Worm (Caenorhabditis elegans) whole organism, young adult: ENCODE measurements around the gene C53C7.3.

Experiments
- F10E7.11 ChIP-seq: sonication (generic microtip); optimal IDR thresholded peaks from 2 replicates; lab custom pipeline; 2017; ENCODE audit warnings: mild to moderate bottlenecking, missing genetic modification characterization, moderate library complexity, missing compliant biosample characterization
- F55B11.4 ChIP-seq: sonication (generic microtip); optimal IDR thresholded peaks from 2 replicates; lab custom pipeline; 2016; ENCODE audit warnings: missing compliant biosample characterization, missing genetic modification characterization, borderline replicate concordance; ENCODE audit not compliant: insufficient read depth
- K12H6.12 ChIP-seq: fragments of 200-800 bp; sonication (Bioruptor generic); optimal IDR thresholded peaks from 2 replicates; lab custom pipeline; 2018; ENCODE audit warnings: mild to moderate bottlenecking, missing genetic modification characterization, missing compliant biosample characterization
- Y53F4B.3 ChIP-seq: fragments of 200-800 bp; sonication (Bioruptor generic); IDR thresholded peaks from 2 replicates; pipeline ENCODE4 v1.3.6; 2022; ENCODE audit warnings: missing genetic modification reagents, missing genetic modification characterization, missing compliant biosample characterization
- Y53G8AR.9 ChIP-seq: fragments of 200-800 bp; sonication (Bioruptor generic); conservative IDR thresholded peaks from 2 replicates; pipeline ENCODE4 v1.3.6; 2022; ENCODE audit warnings: missing genetic modification reagents, missing genetic modification characterization, missing compliant biosample characterization
- Y79H2A.3 ChIP-seq: fragments of 200-800 bp; sonication (Bioruptor generic); conservative IDR thresholded peaks from 2 replicates; pipeline ENCODE4 v1.3.6; 2022; ENCODE audit warnings: missing genetic modification reagents, missing genetic modification characterization, missing compliant biosample characterization
- aptf-3 ChIP-seq: fragments of 200-800 bp; sonication (Bioruptor generic); IDR thresholded peaks from 2 replicates; pipeline ENCODE4 v1.3.6; 2022; ENCODE audit warnings: missing genetic modification characterization, missing compliant biosample characterization
- attf-6 ChIP-seq: fragments of 200-800 bp; sonication (Bioruptor generic); IDR thresholded peaks from 2 replicates; pipeline ENCODE4 v1.3.6; 2022; ENCODE audit warnings: missing genetic modification reagents, missing genetic modification characterization, missing compliant biosample characterization
- ceh-58 ChIP-seq: fragments of 200-800 bp; sonication (Bioruptor generic); IDR thresholded peaks from 2 replicates; pipeline ENCODE4 v1.3.6; 2022; ENCODE audit warnings: missing genetic modification characterization, missing compliant biosample characterization
- ceh-79 ChIP-seq: sonication (generic microtip); optimal IDR thresholded peaks from 2 replicates; lab custom pipeline; 2017; ENCODE audit warnings: mild to moderate bottlenecking, missing genetic modification characterization, missing compliant biosample characterization
- chd-7 ChIP-seq: sonication (generic microtip); optimal IDR thresholded peaks from 2 replicates; lab custom pipeline; 2016; ENCODE audit warnings: mild to moderate bottlenecking, missing genetic modification characterization, moderate library complexity, missing compliant biosample characterization
- die-1 ChIP-seq: sonication (generic microtip); optimal IDR thresholded peaks from 2 replicates; lab custom pipeline; 2016; ENCODE audit warnings: missing genotype, mild to moderate bottlenecking, missing genetic modification characterization, missing compliant biosample characterization
- dpl-1 ChIP-seq: fragments of 150-350 bp; optimal IDR thresholded peaks from 2 replicates; lab custom pipeline; 2014; ENCODE audit warnings: missing biosample characterization, missing genetic modification reagents, missing genetic modification characterization
- efl-1 ChIP-seq: fragments of 150-350 bp; optimal IDR thresholded peaks from 2 replicates; lab custom pipeline; 2014; ENCODE audit warnings: missing biosample characterization, missing genetic modification reagents, missing genetic modification characterization
- gei-17 ChIP-seq: fragments of 200-800 bp; sonication (Bioruptor generic); optimal IDR thresholded peaks from 2 replicates; lab custom pipeline; 2018; ENCODE audit warnings: mild to moderate bottlenecking, missing genetic modification characterization, missing compliant biosample characterization
- him-1 ChIP-seq: sonication (generic microtip); optimal IDR thresholded peaks from 2 replicates; lab custom pipeline; 2016; ENCODE audit warnings: missing genotype, missing genetic modification reagents, missing genetic modification characterization, missing compliant biosample characterization
- hmg-20 ChIP-seq: fragments of 200-800 bp; sonication (Bioruptor generic); IDR thresholded peaks from 2 replicates; pipeline ENCODE4 v1.3.6; 2022; ENCODE audit warnings: missing genetic modification reagents, missing genetic modification characterization, missing compliant biosample characterization
- lag-1 ChIP-seq: fragments of 200-800 bp; sonication (Bioruptor generic); IDR thresholded peaks from 2 replicates; pipeline ENCODE4 v1.3.6; 2022; ENCODE audit warnings: missing genetic modification reagents, missing genetic modification characterization, missing compliant biosample characterization
- lin-40 ChIP-seq: sonication (generic microtip); optimal IDR thresholded peaks from 2 replicates; lab custom pipeline; 2016; ENCODE audit warnings: missing genetic modification characterization, mild to moderate bottlenecking, missing compliant biosample characterization, missing genotype, missing genetic modification reagents
- madf-10 ChIP-seq: sonication (generic microtip); optimal IDR thresholded peaks from 2 replicates; lab custom pipeline; 2016; ENCODE audit warnings: mild to moderate bottlenecking, missing genetic modification characterization, missing compliant biosample characterization
- madf-3 ChIP-seq: fragments of 200-800 bp; sonication (Bioruptor generic); IDR thresholded peaks from 2 replicates; pipeline ENCODE4 v1.3.6; 2022; ENCODE audit warnings: missing genetic modification reagents, missing genetic modification characterization, missing compliant biosample characterization
- pha-4 ChIP-seq: fragments of 150-350 bp; sonication (generic microtip); optimal IDR thresholded peaks from 2 replicates; lab custom pipeline; 2014; ENCODE audit warnings: missing biosample characterization, missing genetic modification reagents, missing genetic modification characterization
- rpc-1 ChIP-seq, 2 experiments: fragments of 150-350 bp in 1 of 2; sonication (generic microtip) in 1 of 2; optimal IDR thresholded peaks; 2 replicates each; lab custom pipeline; 2014 to 2018; ENCODE audit warnings: missing biosample characterization in 1 of 2, missing genetic modification characterization in 1 of 2, missing genetic modification reagents in 1 of 2, missing genotype in 1 of 2
- snpc-3.4 ChIP-seq: sonication (generic microtip); optimal IDR thresholded peaks from 2 replicates; lab custom pipeline; 2017; ENCODE audit warnings: missing genetic modification characterization, mild to moderate bottlenecking, missing compliant biosample characterization, antibody characterized with exemption, moderate library complexity, missing genotype, missing genetic modification reagents
- snpc-4 ChIP-seq, 5 experiments: fragments of 150-350 bp in 1 of 5; sonication (generic microtip) in 4 of 5; optimal IDR thresholded peaks; 2 replicates each; lab custom pipeline; 2014 to 2018; ENCODE audit warnings: missing genetic modification characterization in 5 of 5, missing biosample characterization in 3 of 5, antibody characterized with exemption in 2 of 5, mild to moderate bottlenecking in 2 of 5, missing compliant biosample characterization in 2 of 5, missing genotype in 2 of 5, moderate library complexity in 2 of 5, missing genetic modification reagents in 1 of 5
- tlf-1 ChIP-seq: fragments of 200-800 bp; sonication (Bioruptor generic); optimal IDR thresholded peaks from 2 replicates; lab custom pipeline; 2018; ENCODE audit warnings: mild to moderate bottlenecking, missing genetic modification characterization, missing compliant biosample characterization
- unc-130 ChIP-seq: sonication (generic microtip); optimal IDR thresholded peaks from 2 replicates; lab custom pipeline; 2016; ENCODE audit warnings: missing genetic modification reagents, missing genetic modification characterization, missing compliant biosample characterization
- unc-62 ChIP-seq: fragments of 150-350 bp; optimal IDR thresholded peaks from 2 replicates; lab custom pipeline; 2014; ENCODE audit warnings: missing biosample characterization, missing genetic modification reagents, missing genetic modification characterization
- zfh-2 ChIP-seq: fragments of 200-800 bp; sonication (Bioruptor generic); conservative IDR thresholded peaks from 2 replicates; pipeline ENCODE4 v1.3.6; 2022; ENCODE audit warnings: missing genetic modification reagents, missing genetic modification characterization, missing compliant biosample characterization
- ztf-18 ChIP-seq: sonication (generic microtip); optimal IDR thresholded peaks from 2 replicates; lab custom pipeline; 2016; ENCODE audit warnings: missing genotype, mild to moderate bottlenecking, missing genetic modification characterization, missing compliant biosample characterization
- ztf-25 ChIP-seq: fragments of 200-800 bp; sonication (Bioruptor generic); IDR thresholded peaks from 2 replicates; pipeline ENCODE4 v1.3.6; 2022; ENCODE audit warnings: missing genetic modification reagents, missing genetic modification characterization, missing compliant biosample characterization

Gene C53C7.3

ce11 chrX:13002322-13002721 is 46.0 kb upstream of the C53C7.3 start (continued):
- TF ChIP-seq Y53G8AR.9 (GFP tag; lab: Robert Waterston, UW): no peak
- TF ChIP-seq snpc-4 (GFP tag; optimal IDR thresholded peaks at IDR 0.05; lab: Kevin White, UChicago): no peak
- TF ChIP-seq snpc-4 (tag; optimal IDR thresholded peaks at IDR 0.05; lab: Kevin White, UChicago): no peak
- no peak for TF ChIP-seq tlf-1
- TF ChIP-seq die-1 (tag; lab: Kevin White, UChicago): no peak

- TF ChIP-seq lin-40 (tag; lab: Kevin White, UChicago) (no peak), Y53F4B.3 (no peak), unc-62 (no peak), ztf-18 (tag; lab: Kevin White, UChicago) (no peak), aptf-3 (GFP tag; lab: Robert Waterston, UW) (no peak), chd-7 (tag; lab: Kevin White, UChicago) (no peak), Y53G8AR.9 (GFP tag; lab: Robert Waterston, UW) (no peak)
These were observed 45.3 kb upstream of the C53C7.3 start for ce11 chrX:13003092-13003491.

ce11 chrX:13004491-13005093 is 43.8 kb upstream of the C53C7.3 start:
- TF ChIP-seq unc-62 (no peak), pha-4 (tag; lab: Kevin White, UChicago) (no peak), ztf-25 (GFP tag; lab: Robert Waterston, UW) (no peak), snpc-3.4 (tag; lab: Kevin White, UChicago) (no peak), attf-6 (GFP tag; lab: Robert Waterston, UW) (no peak), K12H6.12 (tag; lab: Kevin White, UChicago) (no peak), aptf-3 (GFP tag; lab: Robert Waterston, UW) (no peak), hmg-20 (GFP tag; lab: Robert Waterston, UW) (no peak), zfh-2 (no peak), efl-1 (GFP tag; lab: Kevin White, UChicago) (no peak), gei-17 (no peak), dpl-1 (GFP tag; lab: Kevin White, UChicago) (no peak)

- 0 out of 2 replicates have a peak, but pooled peaks have one; percentile 31 for TF ChIP-seq madf-3
- TF ChIP-seq madf-10 (tag; lab: Kevin White, UChicago): no peak
- no peak for TF ChIP-seq F55B11.4
These were observed 42.6 kb upstream of the C53C7.3 start for ce11 chrX:13005730-13006129.

ce11 chrX:13006328-13006727 is 42.0 kb upstream of the C53C7.3 start:
- TF ChIP-seq rpc-1 (optimal IDR thresholded peaks at IDR 0.05; lab: Kevin White, UChicago) (no peak), rpc-1 (tag; optimal IDR thresholded peaks at IDR 0.05; lab: Kevin White, UChicago) (no peak), Y79H2A.3 (GFP tag; lab: Robert Waterston, UW) (no peak), unc-130 (GFP tag; lab: Kevin White, UChicago) (no peak), F10E7.11 (no peak), him-1 (tag; lab: Kevin White, UChicago) (no peak), ceh-79 (no peak), ceh-58 (GFP tag; lab: Robert Waterston, UW) (no peak), dpl-1 (GFP tag; lab: Kevin White, UChicago) (no peak), lag-1 (GFP tag; lab: Robert Waterston, UW) (no peak)
